Worm (Caenorhabditis elegans) whole organism, young adult: ENCODE data around the gene dct-8.
"Not testable (repeated sequence)": the region's sequence is repeated elsewhere in the genome, so short reads cannot be mapped to it uniquely, and the experiment has no call there.

Experiments
- Y53G8AR.9 ChIP-seq: fragments of 200-800 bp; sonication (Bioruptor generic); conservative IDR thresholded peaks from 2 replicates; pipeline ENCODE4 v1.3.6; 2022; ENCODE audit warnings: missing genetic modification reagents, missing genetic modification characterization, missing compliant biosample characterization
- ZK185.1 ChIP-seq: sonication (generic microtip); optimal IDR thresholded peaks from 2 replicates; lab custom pipeline; 2016; ENCODE audit warnings: mild to moderate bottlenecking, missing genetic modification characterization, missing compliant biosample characterization; ENCODE audit not compliant: poor library complexity, severe bottlenecking
- dpl-1 ChIP-seq: fragments of 150-350 bp; optimal IDR thresholded peaks from 2 replicates; lab custom pipeline; 2014; ENCODE audit warnings: missing biosample characterization, missing genetic modification reagents, missing genetic modification characterization
- mcd-1 ChIP-seq: fragments of 200-800 bp; sonication (Bioruptor generic); IDR thresholded peaks from 2 replicates; pipeline ENCODE4 v1.3.6; 2022; ENCODE audit warnings: missing genetic modification reagents, missing genetic modification characterization, missing compliant biosample characterization
- nfya-1 ChIP-seq: sonication (generic microtip); optimal IDR thresholded peaks from 2 replicates; lab custom pipeline; 2017; ENCODE audit warnings: antibody characterized with exemption, missing compliant biosample characterization, missing genetic modification characterization, borderline replicate concordance; ENCODE audit not compliant: insufficient read depth

DNA sequence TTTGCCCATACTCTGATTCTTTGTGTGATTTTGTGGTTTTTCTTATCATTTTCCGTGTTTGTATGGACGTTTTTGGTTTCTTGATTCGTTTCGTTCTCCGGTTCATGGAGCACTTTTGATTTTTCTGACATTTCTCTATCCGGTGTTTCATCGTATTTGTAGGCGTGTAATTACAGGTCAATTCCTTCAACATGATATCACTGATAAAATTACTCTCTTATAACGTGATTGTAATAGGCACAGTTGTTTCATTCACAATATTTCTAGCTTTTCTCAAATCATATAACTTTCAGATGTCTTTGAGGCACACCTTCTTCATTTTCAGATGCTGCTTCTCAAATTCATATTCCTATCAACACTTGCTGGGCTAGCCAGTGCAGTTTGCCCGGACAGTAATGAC is 37.5 kb downstream of the dct-8 start, which contains the start of gene clec-70:
- not testable (repeated sequence) for TF ChIP-seq Y53G8AR.9 (GFP tag; lab: Robert Waterston, UW); nfya-1 (tag; lab: Kevin White, UChicago); mcd-1 (GFP tag; lab: Robert Waterston, UW); ZK185.1 (tag; lab: Kevin White, UChicago); dpl-1 (GFP tag; lab: Kevin White, UChicago)
